Fruit fly (Drosophila melanogaster) whole organism, embryonic: ENCODE measurements around the gene BRWD3.

ENCODE experiments used
- Antp ChIP-seq: fragments of 200-800 bp; sonication (Bioruptor generic); optimal IDR thresholded peaks from 3 replicates; lab custom pipeline; 2016; ENCODE audit warnings: missing biosample characterization, missing genetic modification characterization
- CG10543 ChIP-seq: fragments of 200-800 bp; sonication (Bioruptor generic); optimal IDR thresholded peaks from 3 replicates; lab custom pipeline; 2017; ENCODE audit warnings: missing biosample characterization, mild to moderate bottlenecking, missing genetic modification characterization, moderate library complexity
- CG11085 ChIP-seq: fragments of 200-800 bp; sonication (Bioruptor generic); IDR thresholded peaks from 2 replicates; pipeline ENCODE4 v1.3.6; 2022; ENCODE audit warnings: missing biosample characterization, missing genetic modification characterization
- CG11695 ChIP-seq: fragments of 200-800 bp; sonication (Bioruptor generic); IDR thresholded peaks from 3 replicates; pipeline ENCODE4 v1.3.6; 2022; ENCODE audit warnings: missing biosample characterization, missing genetic modification characterization
- CG12236 ChIP-seq: fragments of 200-800 bp; sonication (Bioruptor generic); optimal IDR thresholded peaks from 2 replicates; lab custom pipeline; 2016; ENCODE audit warnings: missing biosample characterization, missing genetic modification characterization
- CG14014 ChIP-seq: fragments of 200-800 bp; sonication (Bioruptor generic); IDR thresholded peaks from 2 replicates; pipeline ENCODE4 v1.3.6; 2022; ENCODE audit warnings: missing biosample characterization, missing genetic modification characterization
- CG14050 ChIP-seq: fragments of 200-800 bp; sonication (Bioruptor generic); IDR thresholded peaks from 3 replicates; pipeline ENCODE4 v1.3.6; 2022; ENCODE audit warnings: missing biosample characterization, missing genetic modification characterization
- CG14965 ChIP-seq: fragments of 200-800 bp; sonication (Bioruptor generic); optimal IDR thresholded peaks from 2 replicates; lab custom pipeline; 2016; ENCODE audit warnings: missing biosample characterization, missing genetic modification characterization, borderline replicate concordance
- CG1529 ChIP-seq: fragments of 200-800 bp; sonication (Bioruptor generic); optimal IDR thresholded peaks from 3 replicates; lab custom pipeline; 2018; ENCODE audit warnings: missing biosample characterization, missing genetic modification characterization
- CG15479 ChIP-seq: fragments of 200-800 bp; sonication (Bioruptor generic); optimal IDR thresholded peaks from 3 replicates; lab custom pipeline; 2019; ENCODE audit warnings: missing biosample characterization, mild to moderate bottlenecking, missing genetic modification characterization, moderate library complexity
- CG17385 ChIP-seq: fragments of 200-800 bp; sonication (Bioruptor generic); optimal IDR thresholded peaks from 3 replicates; lab custom pipeline; 2018; ENCODE audit warnings: missing biosample characterization, mild to moderate bottlenecking, missing genetic modification characterization
- CG18262 ChIP-seq: fragments of 200-800 bp; optimal IDR thresholded peaks from 3 replicates; lab custom pipeline; 2019; ENCODE audit warnings: missing biosample characterization, mild to moderate bottlenecking, missing genetic modification characterization, moderate library complexity
- CG18599 ChIP-seq: fragments of 200-800 bp; sonication (Bioruptor generic); optimal IDR thresholded peaks from 3 replicates; lab custom pipeline; 2017; ENCODE audit warnings: missing biosample characterization, missing genetic modification characterization, mild to moderate bottlenecking, moderate library complexity, missing genetic modification reagents
- CG2116 ChIP-seq: fragments of 200-800 bp; sonication (Bioruptor generic); optimal IDR thresholded peaks from 3 replicates; lab custom pipeline; 2018; ENCODE audit warnings: missing biosample characterization, mild to moderate bottlenecking, missing genetic modification characterization
- CG2889 ChIP-seq: fragments of 200-800 bp; sonication (Bioruptor generic); IDR thresholded peaks from 3 replicates; pipeline ENCODE4 v1.3.6; 2022; ENCODE audit warnings: missing biosample characterization, missing genetic modification characterization
- CG30431 ChIP-seq: fragments of 200-800 bp; sonication (Bioruptor generic); optimal IDR thresholded peaks from 2 replicates; lab custom pipeline; 2017; ENCODE audit warnings: missing biosample characterization, missing genetic modification characterization
- CG31224 ChIP-seq: fragments of 200-800 bp; sonication (Bioruptor generic); IDR thresholded peaks from 2 replicates; pipeline ENCODE4 v1.3.6; 2022; ENCODE audit warnings: missing biosample characterization, missing genetic modification characterization
- CG6765 ChIP-seq: fragments of 200-800 bp; sonication (Bioruptor generic); optimal IDR thresholded peaks from 3 replicates; lab custom pipeline; 2017; ENCODE audit warnings: missing biosample characterization, mild to moderate bottlenecking, missing genetic modification characterization
- CG6791 ChIP-seq: fragments of 200-800 bp; sonication (Bioruptor generic); IDR thresholded peaks from 3 replicates; pipeline ENCODE4 v1.3.6; 2022; ENCODE audit warnings: missing biosample characterization, missing genetic modification characterization; ENCODE audit not compliant: partially characterized antibody
- CG7987 ChIP-seq: fragments of 200-800 bp; sonication (Bioruptor generic); optimal IDR thresholded peaks from 2 replicates; lab custom pipeline; 2018; ENCODE audit warnings: missing biosample characterization, mild to moderate bottlenecking, missing genetic modification characterization, moderate library complexity
- CG8765 ChIP-seq: fragments of 200-800 bp; sonication (Bioruptor generic); IDR thresholded peaks from 2 replicates; pipeline ENCODE4 v1.3.6; 2022; ENCODE audit warnings: missing biosample characterization, missing genetic modification characterization
- Dip3 ChIP-seq: fragments of 200-800 bp; sonication (Bioruptor generic); optimal IDR thresholded peaks from 3 replicates; lab custom pipeline; 2016; ENCODE audit warnings: missing biosample characterization, missing genetic modification characterization
- Dref ChIP-seq: fragments of 200-800 bp; sonication (Bioruptor generic); IDR thresholded peaks from 2 replicates; pipeline ENCODE4 v1.3.6; 2022; ENCODE audit warnings: missing biosample characterization, missing genetic modification characterization
- Jarid2 ChIP-seq: fragments of 200-800 bp; sonication (Bioruptor generic); optimal IDR thresholded peaks from 3 replicates; lab custom pipeline; 2017; ENCODE audit warnings: mild to moderate bottlenecking, missing biosample characterization, missing genetic modification reagents, missing genetic modification characterization
- Kr ChIP-seq: fragments of 200-800 bp; sonication (Bioruptor generic); optimal IDR thresholded peaks from 2 replicates; lab custom pipeline; 2017; ENCODE audit warnings: missing biosample characterization, mild to moderate bottlenecking, missing genetic modification characterization
- NC2β ChIP-seq: fragments of 200-800 bp; sonication (Bioruptor generic); optimal IDR thresholded peaks from 2 replicates; lab custom pipeline; 2016; ENCODE audit warnings: missing biosample characterization, missing genetic modification characterization
- Nf-YA ChIP-seq: fragments of 200-800 bp; sonication (Bioruptor generic); IDR thresholded peaks from 2 replicates; pipeline ENCODE4 v1.3.6; 2022; ENCODE audit warnings: missing biosample characterization, missing genetic modification characterization
- Ssrp ChIP-seq: fragments of 200-800 bp; sonication (Bioruptor generic); optimal IDR thresholded peaks from 2 replicates; lab custom pipeline; 2018; ENCODE audit warnings: missing biosample characterization, mild to moderate bottlenecking, missing genetic modification characterization, moderate library complexity
- TFAM ChIP-seq: fragments of 200-800 bp; sonication (Bioruptor generic); optimal IDR thresholded peaks from 2 replicates; lab custom pipeline; 2017; ENCODE audit warnings: missing biosample characterization, missing genetic modification characterization, inconsistent platforms
- ase ChIP-seq: fragments of 200-800 bp; sonication (Bioruptor generic); IDR thresholded peaks from 3 replicates; pipeline ENCODE4 v1.3.6; 2022; ENCODE audit warnings: missing biosample characterization, missing genetic modification characterization
- bab2 ChIP-seq: fragments of 200-800 bp; sonication (Bioruptor generic); optimal IDR thresholded peaks from 2 replicates; lab custom pipeline; 2016; ENCODE audit warnings: missing biosample characterization, missing genetic modification characterization
- cad ChIP-seq: fragments of >200 bp; optimal IDR thresholded peaks from 2 replicates; lab custom pipeline; 2017; ENCODE audit warnings: missing biosample characterization, missing genetic modification characterization
- crol ChIP-seq: fragments of 200-800 bp; sonication (Bioruptor generic); IDR thresholded peaks from 2 replicates; pipeline ENCODE4 v1.3.6; 2022; ENCODE audit warnings: missing biosample characterization, missing genetic modification characterization
- crp ChIP-seq, 2 experiments: fragments of 200-800 bp; sonication (Bioruptor generic); optimal IDR thresholded peaks; 2 replicates in 1 of 2; 3 replicates in 1 of 2; lab custom pipeline; 2017; ENCODE audit warnings: missing biosample characterization in 2 of 2, missing genetic modification characterization in 2 of 2, mild to moderate bottlenecking in 1 of 2, moderate library complexity in 1 of 2
- dati ChIP-seq: fragments of 200-800 bp; sonication (Bioruptor generic); IDR thresholded peaks from 2 replicates; pipeline ENCODE4 v1.3.6; 2022; ENCODE audit warnings: missing biosample characterization, missing genetic modification characterization
- dpn ChIP-seq, 2 experiments: fragments of 200-800 bp; sonication (Bioruptor generic); optimal IDR thresholded peaks; 3 replicates each; lab custom pipeline; 2016; ENCODE audit warnings: missing biosample characterization in 2 of 2, missing genetic modification characterization in 2 of 2
- gce ChIP-seq: fragments of 200-800 bp; sonication (Bioruptor generic); IDR thresholded peaks from 3 replicates; pipeline ENCODE4 v1.3.6; 2022; ENCODE audit warnings: missing biosample characterization, missing genetic modification characterization
- kay ChIP-seq: fragments of 200-800 bp; sonication (Bioruptor generic); optimal IDR thresholded peaks from 2 replicates; lab custom pipeline; 2016; ENCODE audit warnings: missing biosample characterization, missing genetic modification characterization
- ken ChIP-seq: fragments of 200-800 bp; sonication (Bioruptor generic); IDR thresholded peaks from 3 replicates; pipeline ENCODE4 v1.3.6; 2022; ENCODE audit warnings: missing biosample characterization, missing genetic modification characterization
- otp ChIP-seq: fragments of 200-800 bp; sonication (Bioruptor generic); IDR thresholded peaks from 3 replicates; pipeline ENCODE4, ENCODE4 v1.3.6; 2022; ENCODE audit warnings: missing biosample characterization, missing genetic modification characterization
- pan ChIP-seq, 4 experiments: fragments of >200 bp in 3 of 4; fragments of 200-800 bp in 1 of 4; sonication (Bioruptor generic) in 1 of 4; optimal IDR thresholded peaks in 3 of 4; IDR thresholded peaks in 1 of 4; 2 replicates each; pipeline versions ENCODE4 v1.3.6 to Lab custom; 2017 to 2022; ENCODE audit warnings: missing biosample characterization in 2 of 4, missing genetic modification characterization in 2 of 4, mixed read lengths in 1 of 4
- pros ChIP-seq: fragments of 200-800 bp; sonication (Bioruptor generic); optimal IDR thresholded peaks from 3 replicates; lab custom pipeline; 2019; ENCODE audit warnings: missing biosample characterization, mild to moderate bottlenecking, missing genetic modification characterization, moderate library complexity
- schlank ChIP-seq: fragments of 200-800 bp; sonication (Bioruptor generic); optimal IDR thresholded peaks from 2 replicates; lab custom pipeline; 2018; ENCODE audit warnings: missing biosample characterization, mild to moderate bottlenecking, missing genetic modification characterization
- sqz ChIP-seq: fragments of 200-800 bp; sonication (Bioruptor generic); optimal IDR thresholded peaks from 3 replicates; lab custom pipeline; 2018; ENCODE audit warnings: missing biosample characterization, mild to moderate bottlenecking, missing genetic modification characterization
- stwl ChIP-seq: fragments of 200-800 bp; sonication (Bioruptor generic); optimal IDR thresholded peaks from 3 replicates; lab custom pipeline; 2018; ENCODE audit warnings: missing biosample characterization, mild to moderate bottlenecking, missing genetic modification characterization, moderate library complexity
- tna ChIP-seq: fragments of 200-800 bp; sonication (Bioruptor generic); IDR thresholded peaks from 2 replicates; pipeline ENCODE4 v1.3.6; 2022; ENCODE audit warnings: missing biosample characterization, missing genetic modification characterization; ENCODE audit not compliant: partially characterized antibody
- twi ChIP-seq: fragments of 200-800 bp; optimal IDR thresholded peaks from 2 replicates; lab custom pipeline; 2019; ENCODE audit warnings: missing biosample characterization, mild to moderate bottlenecking, missing genetic modification characterization, moderate library complexity
- zen2 ChIP-seq: fragments of 200-800 bp; sonication (Bioruptor generic); IDR thresholded peaks from 3 replicates; pipeline ENCODE4 v1.3.6; 2022; ENCODE audit warnings: missing biosample characterization, missing genetic modification characterization; ENCODE audit not compliant: partially characterized antibody
- zf30C ChIP-seq: fragments of 200-800 bp; sonication (Bioruptor generic); optimal IDR thresholded peaks from 3 replicates; lab custom pipeline; 2018; ENCODE audit warnings: missing biosample characterization, mild to moderate bottlenecking, missing genetic modification characterization

BRWD3 gene

DNA sequence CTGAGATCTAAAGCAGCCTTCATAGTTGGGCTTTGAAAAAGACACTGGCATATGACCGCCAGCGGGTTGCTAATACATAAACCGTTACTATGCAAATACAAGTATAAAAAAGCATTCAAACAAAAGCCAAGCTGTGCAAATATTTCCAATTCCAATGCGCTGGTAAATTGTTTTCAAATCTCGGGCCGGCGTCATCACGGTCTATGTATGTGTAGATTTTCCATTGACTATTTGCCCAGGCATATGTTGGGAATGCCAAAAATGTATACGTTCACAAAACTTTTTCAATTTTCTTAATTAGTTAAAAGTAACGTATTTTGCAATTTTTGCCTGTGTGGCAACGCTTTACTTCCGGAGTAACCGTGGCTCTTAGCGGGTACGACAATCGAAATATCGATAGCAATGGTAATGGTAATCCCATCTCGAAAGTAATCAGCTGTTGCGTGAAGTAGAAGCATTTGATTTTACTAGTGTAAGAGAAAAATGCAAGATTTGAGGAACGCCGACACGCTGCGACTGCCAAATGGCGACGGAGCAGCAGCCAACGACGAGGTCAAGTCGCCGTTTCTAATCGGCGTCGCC, 28.9 kb upstream of the BRWD3 start, which contains the start of the genes CG34290 and Uck (continued):
- TF ChIP-seq CG11085 (GFP tag; lab: Robert Waterston, UW), result peak; percentile 59; the same call in 1 of the 2 replicates
- peak; percentile 78; the same call in 1 of the 2 replicates for TF ChIP-seq CG14014
- TF ChIP-seq CG30431 (GFP tag; lab: Kevin White, UChicago), result peak; percentile 49
- peak; percentile 37; the same call in 1 of the 2 replicates for TF ChIP-seq crol (GFP tag; lab: Robert Waterston, UW)
- peak; percentile 91 for TF ChIP-seq stwl (tag; lab: Kevin White, UChicago)
- no peak for TF ChIP-seq CG15479 (GFP tag; lab: Kevin White, UChicago)
- peak; percentile 48 for TF ChIP-seq TFAM
- peak; percentile 72 for TF ChIP-seq CG12236 (GFP tag; lab: Kevin White, UChicago)
- peak; percentile 71; the same call in 2 of the 3 replicates for TF ChIP-seq ase
- peak; percentile 58 for TF ChIP-seq CG14050
- peak; percentile 43 for TF ChIP-seq sqz (GFP tag; lab: Kevin White, UChicago)
- no peak for TF ChIP-seq CG14965 (GFP tag; lab: Kevin White, UChicago)
- TF ChIP-seq CG2116 (GFP tag; lab: Kevin White, UChicago), result peak; percentile 95
- TF ChIP-seq CG11695 (GFP tag; lab: Robert Waterston, UW), result peak; percentile 44; the same call in 1 of the 3 replicates
- TF ChIP-seq dpn (GFP tag; optimal IDR thresholded peaks at IDR 0.05; lab: Kevin White, UChicago), result peak; percentile 56 to 74
- TF ChIP-seq zen2 (GFP tag; lab: Robert Waterston, UW), result peak; percentile 83
- no peak for TF ChIP-seq kay
- TF ChIP-seq dati (GFP tag; lab: Robert Waterston, UW), result no peak
- no peak for TF ChIP-seq CG2889 (GFP tag; lab: Robert Waterston, UW)
- peak; percentile 84 for TF ChIP-seq NC2β
- TF ChIP-seq CG18599 (GFP tag; lab: Kevin White, UChicago), result peak; percentile 88
- TF ChIP-seq Antp (GFP tag; lab: Kevin White, UChicago), result peak; percentile 59
- TF ChIP-seq Ssrp, result peak; percentile 32
- no peak for TF ChIP-seq Kr (GFP tag; lab: Kevin White, UChicago)
- peak; percentile 43 for TF ChIP-seq tna (GFP tag; lab: Robert Waterston, UW)
- 0 out of 2 replicates have a peak, but pooled peaks have one; percentile 9 for TF ChIP-seq Nf-YA (GFP tag; lab: Robert Waterston, UW)
- TF ChIP-seq crp (GFP tag; optimal IDR thresholded peaks at IDR 0.05; lab: Kevin White, UChicago), result peak; percentile 61 to 95
- peak; percentile 96 for TF ChIP-seq CG7987
- TF ChIP-seq Dip3 (GFP tag; lab: Kevin White, UChicago), result peak; percentile 46
- TF ChIP-seq Dref (GFP tag; lab: Robert Waterston, UW), result peak; percentile 89
- peak; percentile 58 for TF ChIP-seq Jarid2
- no peak for TF ChIP-seq CG8765 (GFP tag; lab: Robert Waterston, UW)
- peak; percentile 18 for TF ChIP-seq bab2 (GFP tag; lab: Kevin White, UChicago)
- TF ChIP-seq CG31224 (GFP tag; lab: Robert Waterston, UW), result no peak
- TF ChIP-seq CG1529 (GFP tag; lab: Kevin White, UChicago), result peak; percentile 52
- peak; percentile 63 for TF ChIP-seq CG18262 (tag; lab: Kevin White, UChicago)
- TF ChIP-seq zf30C (GFP tag; lab: Kevin White, UChicago), result peak; percentile 39
- TF ChIP-seq pros, result no peak
- TF ChIP-seq otp (GFP tag; lab: Robert Waterston, UW), result peak; percentile 89
- peak; percentile 93 for TF ChIP-seq CG6765
- no peak for TF ChIP-seq cad
- TF ChIP-seq CG10543 (GFP tag; lab: Kevin White, UChicago), result peak; percentile 87
- peak; percentile 80 for TF ChIP-seq schlank (tag; lab: Kevin White, UChicago)
- TF ChIP-seq ken, result peak; percentile 66; the same call in 2 of the 3 replicates
- peak; percentile 78 for TF ChIP-seq gce (GFP tag; lab: Robert Waterston, UW)
- TF ChIP-seq pan (optimal IDR thresholded peaks at IDR 0.05; lab: Kevin White, UChicago), result no peak
- peak in 1 of 2 experiments; percentile 56 for TF ChIP-seq pan (GFP tag; optimal IDR thresholded peaks at IDR 0.05 in 1 of 2, IDR thresholded peaks at IDR 0.05 in 1 of 2)
- peak; percentile 83 for TF ChIP-seq CG6791 (GFP tag; lab: Robert Waterston, UW)
- TF ChIP-seq CG17385 (GFP tag; lab: Kevin White, UChicago), result peak; percentile 84
- peak; percentile 62 for TF ChIP-seq twi (tag; lab: Kevin White, UChicago)
